Fruit fly (Drosophila melanogaster) whole organism, embryonic: ENCODE measurements around the gene CIA30.

Experiments used
- Atf3 ChIP-seq: fragments of 200-800 bp; sonication (Bioruptor generic); optimal IDR thresholded peaks from 3 replicates; lab custom pipeline; 2016; ENCODE audit warnings: missing biosample characterization, missing genetic modification characterization
- B-H2 ChIP-seq: fragments of 200-800 bp; sonication (Bioruptor generic); optimal IDR thresholded peaks from 2 replicates; lab custom pipeline; 2018; ENCODE audit warnings: missing biosample characterization, mild to moderate bottlenecking, missing genetic modification characterization
- Bgb ChIP-seq: fragments of 200-800 bp; sonication (Bioruptor generic); IDR thresholded peaks from 2 replicates; pipeline ENCODE4 v1.3.6; 2022; ENCODE audit warnings: missing biosample characterization, missing genetic modification characterization; ENCODE audit not compliant: partially characterized antibody
- CG10366 ChIP-seq: fragments of 200-800 bp; sonication (Bioruptor generic); IDR thresholded peaks from 2 replicates; pipeline ENCODE4 v1.3.6; 2022; ENCODE audit warnings: missing biosample characterization, missing genetic modification characterization
- CG10543 ChIP-seq: fragments of 200-800 bp; sonication (Bioruptor generic); optimal IDR thresholded peaks from 3 replicates; lab custom pipeline; 2017; ENCODE audit warnings: missing biosample characterization, mild to moderate bottlenecking, missing genetic modification characterization, moderate library complexity
- CG11247 ChIP-seq: fragments of 200-800 bp; sonication (Bioruptor generic); IDR thresholded peaks from 2 replicates; pipeline ENCODE4 v1.3.6; 2022; ENCODE audit warnings: missing biosample characterization, missing genetic modification characterization
- CG11398 ChIP-seq: fragments of 200-800 bp; sonication (Bioruptor generic); optimal IDR thresholded peaks from 2 replicates; lab custom pipeline; 2016; ENCODE audit warnings: missing biosample characterization, missing genetic modification characterization
- CG11695 ChIP-seq: fragments of 200-800 bp; sonication (Bioruptor generic); IDR thresholded peaks from 3 replicates; pipeline ENCODE4 v1.3.6; 2022; ENCODE audit warnings: missing biosample characterization, missing genetic modification characterization
- CG13287 ChIP-seq: fragments of 200-800 bp; sonication (Bioruptor generic); IDR thresholded peaks from 2 replicates; pipeline ENCODE4 v1.3.6; 2022; ENCODE audit warnings: missing biosample characterization, missing genetic modification characterization; ENCODE audit not compliant: partially characterized antibody
- CG13894 ChIP-seq: fragments of 200-800 bp; sonication (Bioruptor generic); optimal IDR thresholded peaks from 3 replicates; lab custom pipeline; 2018; ENCODE audit warnings: missing biosample characterization, mild to moderate bottlenecking, missing genetic modification characterization, moderate library complexity
- CG15073 ChIP-seq: fragments of 200-800 bp; sonication (Bioruptor generic); optimal IDR thresholded peaks from 2 replicates; lab custom pipeline; 2016; ENCODE audit warnings: missing biosample characterization, missing genetic modification characterization
- CG1529 ChIP-seq: fragments of 200-800 bp; sonication (Bioruptor generic); optimal IDR thresholded peaks from 3 replicates; lab custom pipeline; 2018; ENCODE audit warnings: missing biosample characterization, missing genetic modification characterization
- CG15479 ChIP-seq: fragments of 200-800 bp; sonication (Bioruptor generic); optimal IDR thresholded peaks from 3 replicates; lab custom pipeline; 2019; ENCODE audit warnings: missing biosample characterization, mild to moderate bottlenecking, missing genetic modification characterization, moderate library complexity
- CG3838 ChIP-seq: fragments of 200-800 bp; sonication (Bioruptor generic); optimal IDR thresholded peaks from 3 replicates; lab custom pipeline; 2016; ENCODE audit warnings: missing biosample characterization, missing genetic modification characterization
- CG4854 ChIP-seq: fragments of 200-800 bp; sonication (Bioruptor generic); optimal IDR thresholded peaks from 2 replicates; lab custom pipeline; 2016; ENCODE audit warnings: missing biosample characterization, missing genetic modification characterization, inconsistent platforms
- CG5180 ChIP-seq: fragments of 200-800 bp; sonication (Bioruptor generic); optimal IDR thresholded peaks from 3 replicates; lab custom pipeline; 2017; ENCODE audit warnings: missing biosample characterization, missing genetic modification characterization, mild to moderate bottlenecking, moderate library complexity, missing genetic modification reagents
- CG6175 ChIP-seq: fragments of 200-800 bp; sonication (Bioruptor generic); IDR thresholded peaks from 3 replicates; pipeline ENCODE4 v1.3.6; 2022; ENCODE audit warnings: missing biosample characterization, missing genetic modification characterization
- CG6683 ChIP-seq: fragments of 200-800 bp; sonication (Bioruptor generic); optimal IDR thresholded peaks from 2 replicates; lab custom pipeline; 2017; ENCODE audit warnings: missing biosample characterization, mild to moderate bottlenecking, missing genetic modification characterization, missing genetic modification reagents
- CG8290 ChIP-seq, 3 experiments: fragments of 200-800 bp; sonication (Bioruptor generic); optimal IDR thresholded peaks; 2 replicates each; lab custom pipeline; 2016 to 2019; ENCODE audit warnings: missing biosample characterization in 3 of 3, missing genetic modification characterization in 3 of 3, mild to moderate bottlenecking in 2 of 3, moderate library complexity in 1 of 3
- CG8765 ChIP-seq: fragments of 200-800 bp; sonication (Bioruptor generic); IDR thresholded peaks from 2 replicates; pipeline ENCODE4 v1.3.6; 2022; ENCODE audit warnings: missing biosample characterization, missing genetic modification characterization
- D ChIP-seq, 2 experiments: fragments of 200-800 bp in 1 of 2; fragments of >200 bp in 1 of 2; sonication (Bioruptor generic) in 1 of 2; optimal IDR thresholded peaks; 2 replicates in 1 of 2; 3 replicates in 1 of 2; lab custom pipeline; 2017; ENCODE audit warnings: mild to moderate bottlenecking in 1 of 2, missing biosample characterization in 1 of 2, missing genetic modification characterization in 1 of 2, missing genetic modification reagents in 1 of 2
- D19A ChIP-seq: fragments of 200-800 bp; optimal IDR thresholded peaks from 3 replicates; lab custom pipeline; 2019; ENCODE audit warnings: missing biosample characterization, mild to moderate bottlenecking, missing genetic modification characterization, moderate library complexity
- Drgx ChIP-seq: fragments of 200-800 bp; sonication (Bioruptor generic); IDR thresholded peaks from 2 replicates; pipeline ENCODE4 v1.3.6; 2022; ENCODE audit warnings: missing biosample characterization, missing genetic modification characterization
- Fer1 ChIP-seq: fragments of 200-800 bp; sonication (Bioruptor generic); optimal IDR thresholded peaks from 2 replicates; lab custom pipeline; 2017; ENCODE audit warnings: missing biosample characterization, mild to moderate bottlenecking, missing genetic modification characterization
- Hey ChIP-seq: fragments of 200-800 bp; sonication (Bioruptor generic); optimal IDR thresholded peaks from 3 replicates; lab custom pipeline; 2018; ENCODE audit warnings: missing biosample characterization, mild to moderate bottlenecking, missing genetic modification characterization
- Hr39 ChIP-seq: fragments of >200 bp; optimal IDR thresholded peaks from 2 replicates; lab custom pipeline; 2017
- Jarid2 ChIP-seq: fragments of 200-800 bp; sonication (Bioruptor generic); optimal IDR thresholded peaks from 3 replicates; lab custom pipeline; 2017; ENCODE audit warnings: mild to moderate bottlenecking, missing biosample characterization, missing genetic modification reagents, missing genetic modification characterization
- Max ChIP-seq: fragments of 200-800 bp; sonication (Bioruptor generic); optimal IDR thresholded peaks from 2 replicates; lab custom pipeline; 2016; ENCODE audit warnings: missing biosample characterization, mild to moderate bottlenecking, missing genetic modification characterization
- Nf-YB ChIP-seq: fragments of 200-800 bp; sonication (Bioruptor generic); optimal IDR thresholded peaks from 3 replicates; lab custom pipeline; 2019; ENCODE audit warnings: missing biosample characterization, mild to moderate bottlenecking, missing genetic modification characterization, moderate library complexity
- Rfx ChIP-seq: fragments of 200-800 bp; sonication (Bioruptor generic); IDR thresholded peaks from 2 replicates; pipeline ENCODE4 v1.3.6; 2022; ENCODE audit warnings: missing biosample characterization, missing genetic modification characterization
- Scr ChIP-seq: fragments of 200-800 bp; sonication (Bioruptor generic); IDR thresholded peaks from 2 replicates; pipeline ENCODE4 v1.3.6; 2022; ENCODE audit warnings: missing biosample characterization, missing genetic modification characterization; ENCODE audit not compliant: partially characterized antibody
- Trl ChIP-seq, 3 experiments: fragments of >200 bp in 2 of 3; fragments of 200-800 bp in 1 of 3; sonication (Bioruptor generic) in 1 of 3; optimal IDR thresholded peaks; 2 replicates in 1 of 3; 3 replicates in 2 of 3; lab custom pipeline; 2016 to 2017; ENCODE audit warnings: missing biosample characterization in 1 of 3, missing genetic modification characterization in 1 of 3
- YL-1 ChIP-seq: fragments of 200-800 bp; sonication (Bioruptor generic); optimal IDR thresholded peaks from 3 replicates; lab custom pipeline; 2017; ENCODE audit warnings: missing biosample characterization, mild to moderate bottlenecking, missing genetic modification characterization
- ara ChIP-seq: fragments of 200-800 bp; sonication (Bioruptor generic); IDR thresholded peaks from 2 replicates; pipeline ENCODE4 v1.3.6; 2022; ENCODE audit warnings: missing biosample characterization, missing genetic modification characterization
- br ChIP-seq: fragments of >200 bp; optimal IDR thresholded peaks from 2 replicates; lab custom pipeline; 2017
- chinmo ChIP-seq: fragments of 200-800 bp; sonication (Bioruptor generic); IDR thresholded peaks from 4 replicates; pipeline ENCODE4 v1.3.6; 2022; ENCODE audit warnings: missing biosample characterization, missing genetic modification characterization; ENCODE audit not compliant: partially characterized antibody
- exex ChIP-seq: fragments of 200-800 bp; sonication (Bioruptor generic); optimal IDR thresholded peaks from 4 replicates; lab custom pipeline; 2018; ENCODE audit warnings: missing biosample characterization, mild to moderate bottlenecking, missing genetic modification characterization, moderate library complexity
- grau ChIP-seq: fragments of 200-800 bp; optimal IDR thresholded peaks from 3 replicates; lab custom pipeline; 2019; ENCODE audit warnings: missing biosample characterization, mild to moderate bottlenecking, missing genetic modification characterization, moderate library complexity
- ind ChIP-seq: fragments of 200-800 bp; sonication (Bioruptor generic); optimal IDR thresholded peaks from 3 replicates; lab custom pipeline; 2016; ENCODE audit warnings: missing biosample characterization, missing genetic modification characterization
- kah ChIP-seq: fragments of 200-800 bp; sonication (Bioruptor generic); optimal IDR thresholded peaks from 2 replicates; lab custom pipeline; 2018; ENCODE audit warnings: missing biosample characterization, mild to moderate bottlenecking, missing genetic modification characterization
- nau ChIP-seq: fragments of 200-800 bp; sonication (Bioruptor generic); optimal IDR thresholded peaks from 3 replicates; lab custom pipeline; 2017; ENCODE audit warnings: missing biosample characterization, mild to moderate bottlenecking, missing genetic modification characterization, missing genetic modification reagents
- oc ChIP-seq: fragments of 200-800 bp; sonication (Bioruptor generic); optimal IDR thresholded peaks from 2 replicates; lab custom pipeline; 2018; ENCODE audit warnings: missing biosample characterization, mild to moderate bottlenecking, missing genetic modification characterization, moderate library complexity
- prd ChIP-seq, 3 experiments: fragments of >200 bp in 2 of 3; fragments of 200-800 bp in 1 of 3; sonication (Bioruptor generic) in 1 of 3; optimal IDR thresholded peaks in 2 of 3; IDR thresholded peaks in 1 of 3; 2 replicates in 2 of 3; 3 replicates in 1 of 3; pipeline versions ENCODE4 v1.3.6 to Lab custom; 2017 to 2022; ENCODE audit warnings: missing biosample characterization in 1 of 3, missing genetic modification characterization in 1 of 3
- salm ChIP-seq: fragments of 200-800 bp; sonication (Bioruptor generic); optimal IDR thresholded peaks from 2 replicates; lab custom pipeline; 2018; ENCODE audit warnings: missing biosample characterization, mild to moderate bottlenecking, missing genetic modification characterization
- stc ChIP-seq: fragments of 200-800 bp; sonication (Bioruptor generic); IDR thresholded peaks from 2 replicates; pipeline ENCODE4 v1.3.6; 2022; ENCODE audit warnings: missing biosample characterization, missing genetic modification characterization
- sug ChIP-seq: fragments of 200-800 bp; optimal IDR thresholded peaks from 2 replicates; lab custom pipeline; 2019; ENCODE audit warnings: missing biosample characterization, mild to moderate bottlenecking, missing genetic modification characterization, moderate library complexity
- tap ChIP-seq: fragments of 200-800 bp; optimal IDR thresholded peaks from 3 replicates; lab custom pipeline; 2019; ENCODE audit warnings: missing biosample characterization, mild to moderate bottlenecking, missing genetic modification characterization, moderate library complexity

CIA30 gene

dm6 chr3R:29772795-29773331 lies 36.1 kb downstream of the CIA30 start (continued):
- TF ChIP-seq CG3838 (GFP tag; lab: Kevin White, UChicago) (no peak), Jarid2 (GFP tag; lab: Kevin White, UChicago) (peak; percentile 96), CG5180 (GFP tag; lab: Kevin White, UChicago) (peak; percentile 30), CG11695 (0 out of 3 replicates have a peak, but pooled peaks have one; percentile 23), Rfx (GFP tag; lab: Robert Waterston, UW) (peak; percentile 22; the same call in 1 of the 2 replicates), br (lab: Kevin White, UChicago) (no peak), D19A (tag; lab: Kevin White, UChicago) (peak; percentile 19), CG15073 (peak; percentile 52), CG1529 (GFP tag; lab: Kevin White, UChicago) (no peak), CG8765 (GFP tag; lab: Robert Waterston, UW) (0 out of 2 replicates have a peak, but pooled peaks have one; percentile 6), salm (tag; lab: Kevin White, UChicago) (no peak), CG8290 (GFP tag; optimal IDR thresholded peaks at IDR 0.05; lab: Kevin White, UChicago) (no peak), CG8290 (tag; optimal IDR thresholded peaks at IDR 0.05; lab: Kevin White, UChicago) (peak in 1 of 2 experiments; percentile 80), sug (tag; lab: Kevin White, UChicago) (peak; percentile 58), Bgb (GFP tag; lab: Robert Waterston, UW) (peak; percentile 72), CG4854 (GFP tag; lab: Kevin White, UChicago) (no peak), Drgx (GFP tag; lab: Robert Waterston, UW) (peak; percentile 52), tap (tag; lab: Kevin White, UChicago) (peak; percentile 5), CG10543 (GFP tag; lab: Kevin White, UChicago) (peak; percentile 87), B-H2 (GFP tag; lab: Kevin White, UChicago) (peak; percentile 11), YL-1 (GFP tag; lab: Kevin White, UChicago) (peak; percentile 71), Max (GFP tag; lab: Kevin White, UChicago) (no peak), ara (GFP tag; lab: Robert Waterston, UW) (0 out of 2 replicates have a peak, but pooled peaks have one; percentile 25), kah (GFP tag; lab: Kevin White, UChicago) (peak; percentile 52), Atf3 (GFP tag; lab: Kevin White, UChicago) (no peak), ind (no peak), exex (peak; percentile 59), CG10366 (GFP tag; lab: Robert Waterston, UW) (no peak), CG15479 (GFP tag; lab: Kevin White, UChicago) (no peak), CG11398 (no peak), CG6683 (GFP tag; lab: Kevin White, UChicago) (peak; percentile 26), stc (peak; percentile 31; the same call in 1 of the 2 replicates), chinmo (GFP tag; lab: Robert Waterston, UW) (peak; percentile 99), Fer1 (GFP tag; lab: Kevin White, UChicago) (peak; percentile 64), CG13287 (GFP tag; lab: Robert Waterston, UW) (peak; percentile 61; the same call in 1 of the 2 replicates), Trl (optimal IDR thresholded peaks at IDR 0.05; lab: Kevin White, UChicago) (peak; percentile 86 to 92), Trl (GFP tag; optimal IDR thresholded peaks at IDR 0.05; lab: Kevin White, UChicago) (peak; percentile 34), oc (peak; percentile 61), D (optimal IDR thresholded peaks at IDR 0.05; lab: Kevin White, UChicago) (no peak), D (GFP tag; optimal IDR thresholded peaks at IDR 0.05; lab: Kevin White, UChicago) (peak; percentile 8), Scr (GFP tag; lab: Robert Waterston, UW) (peak; percentile 47), grau (tag; lab: Kevin White, UChicago) (no peak), nau (GFP tag; lab: Kevin White, UChicago) (peak; percentile 35), Hey (tag; lab: Kevin White, UChicago) (peak; percentile 51), Nf-YB (peak; percentile 44), Hr39 (lab: Kevin White, UChicago) (no peak), prd (optimal IDR thresholded peaks at IDR 0.05; lab: Kevin White, UChicago) (no peak), prd (GFP tag; IDR thresholded peaks at IDR 0.05; lab: Robert Waterston, UW) (no peak), CG11247 (GFP tag; lab: Robert Waterston, UW) (0 out of 2 replicates have a peak, but pooled peaks have one; percentile 11), CG6175 (GFP tag; lab: Robert Waterston, UW) (peak; percentile 84; the same call in 2 of the 3 replicates), CG13894 (tag; lab: Kevin White, UChicago) (peak; percentile 55)
